Fruit fly (Drosophila melanogaster) whole organism, adult: ENCODE data around the gene Pdss2.

Experiments
- CG11617 ChIP-seq: fragments of 200-800 bp; sonication (Bioruptor generic); optimal IDR thresholded peaks from 2 replicates; lab custom pipeline; 2017; ENCODE audit warnings: mild to moderate bottlenecking, missing biosample characterization, missing genetic modification reagents, missing genetic modification characterization
- CG12768 ChIP-seq: fragments of 200-800 bp; sonication (Bioruptor generic); optimal IDR thresholded peaks from 2 replicates; lab custom pipeline; 2017; ENCODE audit warnings: missing biosample characterization, missing genetic modification characterization, mild to moderate bottlenecking, moderate library complexity, missing genetic modification reagents
- CG14711 ChIP-seq: fragments of 200-800 bp; sonication (Bioruptor generic); optimal IDR thresholded peaks from 2 replicates; lab custom pipeline; 2018; ENCODE audit warnings: missing biosample characterization, mild to moderate bottlenecking, missing genetic modification characterization, moderate library complexity
- CG1620 ChIP-seq: fragments of 200-800 bp; sonication (Bioruptor generic); optimal IDR thresholded peaks from 2 replicates; lab custom pipeline; 2016; ENCODE audit warnings: missing biosample characterization, missing genetic modification characterization
- CG33017 ChIP-seq: fragments of 200-800 bp; sonication (Bioruptor generic); optimal IDR thresholded peaks from 2 replicates; lab custom pipeline; 2018; ENCODE audit warnings: missing biosample characterization, mild to moderate bottlenecking, missing genetic modification characterization, moderate library complexity
- CG5204 ChIP-seq: fragments of 200-800 bp; sonication (Bioruptor generic); optimal IDR thresholded peaks from 2 replicates; lab custom pipeline; 2016; ENCODE audit warnings: missing biosample characterization, missing genetic modification characterization
- CG7045 ChIP-seq: fragments of 200-800 bp; sonication (Bioruptor generic); optimal IDR thresholded peaks from 2 replicates; lab custom pipeline; 2017; ENCODE audit warnings: missing biosample characterization, mild to moderate bottlenecking, missing genetic modification characterization
- CG7101 ChIP-seq: fragments of 200-800 bp; sonication (Bioruptor generic); optimal IDR thresholded peaks from 2 replicates; lab custom pipeline; 2018; ENCODE audit warnings: missing biosample characterization, mild to moderate bottlenecking, missing genetic modification characterization, moderate library complexity
- Clk ChIP-seq: fragments of 200-800 bp; sonication (Bioruptor generic); optimal IDR thresholded peaks from 2 replicates; lab custom pipeline; 2017; ENCODE audit warnings: missing biosample characterization, missing genetic modification characterization
- Crg-1 ChIP-seq: fragments of 200-800 bp; sonication (Bioruptor generic); optimal IDR thresholded peaks from 2 replicates; lab custom pipeline; 2016; ENCODE audit warnings: missing biosample characterization, missing genetic modification characterization
- Hr96 ChIP-seq: fragments of 200-800 bp; sonication (Bioruptor generic); optimal IDR thresholded peaks from 2 replicates; lab custom pipeline; 2016; ENCODE audit warnings: missing biosample characterization, missing genetic modification characterization
- Mnt ChIP-seq: fragments of 200-800 bp; sonication (Bioruptor generic); optimal IDR thresholded peaks from 2 replicates; lab custom pipeline; 2016; ENCODE audit warnings: missing biosample characterization, mild to moderate bottlenecking, missing genetic modification characterization
- bab1 ChIP-seq: fragments of 200-800 bp; sonication (Bioruptor generic); optimal IDR thresholded peaks from 3 replicates; lab custom pipeline; 2019; ENCODE audit warnings: missing biosample characterization, mild to moderate bottlenecking, missing genetic modification characterization, moderate library complexity
- cic ChIP-seq: fragments of 200-800 bp; sonication (Bioruptor generic); optimal IDR thresholded peaks from 2 replicates; lab custom pipeline; 2017; ENCODE audit warnings: missing biosample characterization, mild to moderate bottlenecking, missing genetic modification characterization, moderate library complexity
- cnc ChIP-seq, 2 experiments: fragments of >200 bp; optimal IDR thresholded peaks; 2 replicates each; lab custom pipeline; 2017
- kay ChIP-seq: fragments of 200-800 bp; sonication (Bioruptor generic); peaks from one replicate; lab custom pipeline; 2016; ENCODE audit warnings: missing biosample characterization, missing genetic modification characterization, borderline replicate concordance
- ovo ChIP-seq: fragments of 200-800 bp; sonication (Bioruptor generic); optimal IDR thresholded peaks from 2 replicates; lab custom pipeline; 2016; ENCODE audit warnings: missing biosample characterization, missing genetic modification characterization
- pad ChIP-seq: fragments of 200-800 bp; sonication (Bioruptor generic); optimal IDR thresholded peaks from 3 replicates; lab custom pipeline; 2017; ENCODE audit warnings: missing biosample characterization, missing genetic modification characterization, mild to moderate bottlenecking, moderate library complexity, missing genetic modification reagents
- tj ChIP-seq: fragments of 200-800 bp; sonication (Bioruptor generic); optimal IDR thresholded peaks from 3 replicates; lab custom pipeline; 2017; ENCODE audit warnings: missing biosample characterization, mild to moderate bottlenecking, missing genetic modification characterization, moderate library complexity
- toe ChIP-seq: fragments of 200-800 bp; sonication (Bioruptor generic); optimal IDR thresholded peaks from 2 replicates; lab custom pipeline; 2016; ENCODE audit warnings: missing biosample characterization, missing genetic modification characterization

Gene Pdss2

dm6 chr3L:20987895-20988294 is 39.8 kb upstream of the Pdss2 start:
- TF ChIP-seq CG14711 (no peak), cnc (optimal IDR thresholded peaks at IDR 0.05; lab: Kevin White, UChicago) (no peak), kay (GFP tag; lab: Kevin White, UChicago) (no peak), CG12768 (GFP tag; lab: Kevin White, UChicago) (no peak), CG1620 (GFP tag; lab: Kevin White, UChicago) (no peak), CG7101 (no peak), Mnt (GFP tag; lab: Kevin White, UChicago) (no peak), ovo (GFP tag; lab: Kevin White, UChicago) (no peak), Clk (GFP tag; lab: Kevin White, UChicago) (no peak), pad (GFP tag; lab: Kevin White, UChicago) (no peak), CG11617 (GFP tag; lab: Kevin White, UChicago) (no peak), Crg-1 (GFP tag; lab: Kevin White, UChicago) (no peak)

- TF ChIP-seq Crg-1 (GFP tag; lab: Kevin White, UChicago): no peak
- no peak for TF ChIP-seq Mnt (GFP tag; lab: Kevin White, UChicago)
- TF ChIP-seq pad (GFP tag; lab: Kevin White, UChicago): no peak
- no peak for TF ChIP-seq tj (GFP tag; lab: Kevin White, UChicago)
- no peak for TF ChIP-seq Hr96 (GFP tag; lab: Kevin White, UChicago)
- no peak for TF ChIP-seq CG11617 (GFP tag; lab: Kevin White, UChicago)
- no peak for TF ChIP-seq CG1620 (GFP tag; lab: Kevin White, UChicago)
- TF ChIP-seq CG7045 (GFP tag; lab: Kevin White, UChicago): no peak
- no peak for TF ChIP-seq cnc (optimal IDR thresholded peaks at IDR 0.05; lab: Kevin White, UChicago)
- no peak for TF ChIP-seq Clk (GFP tag; lab: Kevin White, UChicago)
- no peak for TF ChIP-seq ovo (GFP tag; lab: Kevin White, UChicago)
- TF ChIP-seq CG12768 (GFP tag; lab: Kevin White, UChicago): no peak
These were observed 38.9 kb upstream of the Pdss2 start for dm6 chr3L:20988862-20989261.

- TF ChIP-seq bab1 (GFP tag; lab: Kevin White, UChicago) (no peak), ovo (GFP tag; lab: Kevin White, UChicago) (no peak), CG5204 (GFP tag; lab: Kevin White, UChicago) (no peak), tj (GFP tag; lab: Kevin White, UChicago) (no peak), CG11617 (GFP tag; lab: Kevin White, UChicago) (no peak), Mnt (GFP tag; lab: Kevin White, UChicago) (no peak), Clk (GFP tag; lab: Kevin White, UChicago) (no peak), kay (GFP tag; lab: Kevin White, UChicago) (no peak), Hr96 (GFP tag; lab: Kevin White, UChicago) (no peak), toe (GFP tag; lab: Kevin White, UChicago) (no peak), CG33017 (tag; lab: Kevin White, UChicago) (no peak), CG1620 (GFP tag; lab: Kevin White, UChicago) (no peak), Crg-1 (GFP tag; lab: Kevin White, UChicago) (no peak), CG7045 (GFP tag; lab: Kevin White, UChicago) (no peak), cnc (optimal IDR thresholded peaks at IDR 0.05; lab: Kevin White, UChicago) (no peak), CG14711 (no peak), CG7101 (no peak), cic (GFP tag; lab: Kevin White, UChicago) (no peak), pad (GFP tag; lab: Kevin White, UChicago) (no peak)
These were observed 37.5 kb upstream of the Pdss2 start for dm6 chr3L:20990231-20990630.

- TF ChIP-seq ovo (GFP tag; lab: Kevin White, UChicago): no peak
- TF ChIP-seq CG5204 (GFP tag; lab: Kevin White, UChicago): no peak
- TF ChIP-seq CG14711: no peak
- TF ChIP-seq pad (GFP tag; lab: Kevin White, UChicago): no peak
- TF ChIP-seq Mnt (GFP tag; lab: Kevin White, UChicago): no peak
- TF ChIP-seq CG11617 (GFP tag; lab: Kevin White, UChicago): no peak
These were observed 36.3 kb upstream of the Pdss2 start, which contains the start of gene CG12984 for dm6 chr3L:20991373-20991772. CG12984 (plus strand) TSS chr3L:20991673.

- no peak for TF ChIP-seq cnc (optimal IDR thresholded peaks at IDR 0.05; lab: Kevin White, UChicago)
- no peak for TF ChIP-seq kay (GFP tag; lab: Kevin White, UChicago)
- no peak for TF ChIP-seq bab1 (GFP tag; lab: Kevin White, UChicago)
- TF ChIP-seq CG7045 (GFP tag; lab: Kevin White, UChicago): no peak
- TF ChIP-seq Hr96 (GFP tag; lab: Kevin White, UChicago): no peak
- TF ChIP-seq pad (GFP tag; lab: Kevin White, UChicago): no peak
- TF ChIP-seq CG1620 (GFP tag; lab: Kevin White, UChicago): no peak
- no peak for TF ChIP-seq Crg-1 (GFP tag; lab: Kevin White, UChicago)
- TF ChIP-seq ovo (GFP tag; lab: Kevin White, UChicago): no peak
- TF ChIP-seq CG33017 (tag; lab: Kevin White, UChicago): no peak
- TF ChIP-seq CG12768 (GFP tag; lab: Kevin White, UChicago): no peak
- TF ChIP-seq CG11617 (GFP tag; lab: Kevin White, UChicago): no peak
- TF ChIP-seq CG5204 (GFP tag; lab: Kevin White, UChicago): no peak
- TF ChIP-seq Clk (GFP tag; lab: Kevin White, UChicago): no peak
- TF ChIP-seq cic (GFP tag; lab: Kevin White, UChicago): no peak
- no peak for TF ChIP-seq Mnt (GFP tag; lab: Kevin White, UChicago)
- TF ChIP-seq toe (GFP tag; lab: Kevin White, UChicago): no peak
- TF ChIP-seq CG14711: no peak
- no peak for TF ChIP-seq tj (GFP tag; lab: Kevin White, UChicago)
These were observed 28.1 kb upstream of the Pdss2 start for dm6 chr3L:20999639-21000038.
